Worm (Caenorhabditis elegans): Measurements from ENCODE around the gene F40D4.17.

F40D4.17 gene

ce11 chrV:17157154-17157553 lies 1.9 kb upstream of the F40D4.17 start, which contains the start of gene F40D4.13:
Gene F40D4.13, minus strand, starts transcription at chrV:17157254.
- TF ChIP-seq gmeb-1 (tag; optimal IDR thresholded peaks at IDR 0.05) (no peak), ZK546.5 (tag; optimal IDR thresholded peaks at IDR 0.05) (no peak), elt-1 (tag; optimal IDR thresholded peaks at IDR 0.05) (no peak), ztf-1 (GFP tag; conservative IDR thresholded peaks at IDR 0.05) (no peak), mdl-1 (tag; optimal IDR thresholded peaks at IDR 0.05) (no peak), alr-1 (tag; optimal IDR thresholded peaks at IDR 0.05) (no peak), nhr-12 (tag; optimal IDR thresholded peaks at IDR 0.05) (no peak), aly-2 (tag; optimal IDR thresholded peaks at IDR 0.05) (no peak), unc-62 (GFP tag; optimal IDR thresholded peaks at IDR 0.05) (no peak), nhr-77 (tag; optimal IDR thresholded peaks at IDR 0.05) (no peak), sma-9 (GFP tag; optimal IDR thresholded peaks at IDR 0.05) (no peak), sma-9 (tag; optimal IDR thresholded peaks at IDR 0.05) (no peak), nhr-23 (tag; optimal IDR thresholded peaks at IDR 0.05) (no peak)

ce11 chrV:17154944-17155343 lies 290 bp downstream of the F40D4.17 start:
- TF ChIP-seq lin-11 (tag; optimal IDR thresholded peaks at IDR 0.05): no peak
- TF ChIP-seq ZK546.5 (tag; optimal IDR thresholded peaks at IDR 0.05): no peak
- no peak for TF ChIP-seq elt-3 (tag; optimal IDR thresholded peaks at IDR 0.05)
- no peak for TF ChIP-seq blmp-1 (tag; optimal IDR thresholded peaks at IDR 0.05; ENCODE audit: insufficient read depth)
- TF ChIP-seq sem-4 (tag; optimal IDR thresholded peaks at IDR 0.05): no peak
- no peak for TF ChIP-seq elt-1 (tag; optimal IDR thresholded peaks at IDR 0.05)
- no peak for TF ChIP-seq lin-39 (tag; optimal IDR thresholded peaks at IDR 0.05)
- no peak for TF ChIP-seq ztf-4 (tag; optimal IDR thresholded peaks at IDR 0.05)
- TF ChIP-seq lsy-2 (tag; optimal IDR thresholded peaks at IDR 0.05): no peak
- no peak for TF ChIP-seq nhr-21 (tag; optimal IDR thresholded peaks at IDR 0.05)
- no peak for TF ChIP-seq snpc-4 (tag; optimal IDR thresholded peaks at IDR 0.05)
- no peak for TF ChIP-seq sma-3 (GFP tag; optimal IDR thresholded peaks at IDR 0.05)
- TF ChIP-seq F13H6.1 (tag; optimal IDR thresholded peaks at IDR 0.05): no peak
- TF ChIP-seq alr-1 (tag; optimal IDR thresholded peaks at IDR 0.05): no peak
- TF ChIP-seq ceh-82 (tag; optimal IDR thresholded peaks at IDR 0.05): no peak

ce11 chrV:17151292-17151691 lies 3.9 kb downstream of the F40D4.17 start:
- no peak for TF ChIP-seq peb-1 (tag; optimal IDR thresholded peaks at IDR 0.05)
- no peak for TF ChIP-seq nhr-77 (tag; optimal IDR thresholded peaks at IDR 0.05)

- TF ChIP-seq ceh-16 (tag; optimal IDR thresholded peaks at IDR 0.05): no peak
- no peak for TF ChIP-seq mab-5 (tag; optimal IDR thresholded peaks at IDR 0.05)
- no peak for TF ChIP-seq nhr-12 (tag; optimal IDR thresholded peaks at IDR 0.05)
- no peak for TF ChIP-seq mdl-1 (tag; optimal IDR thresholded peaks at IDR 0.05)
- no peak for TF ChIP-seq ZK546.5 (tag; optimal IDR thresholded peaks at IDR 0.05)
- no peak for TF ChIP-seq blmp-1 (tag; optimal IDR thresholded peaks at IDR 0.05; ENCODE audit: insufficient read depth)
- no peak for TF ChIP-seq lin-39 (tag; optimal IDR thresholded peaks at IDR 0.05)
- no peak for TF ChIP-seq C34F6.9 (tag; optimal IDR thresholded peaks at IDR 0.05)
- TF ChIP-seq zag-1 (tag; optimal IDR thresholded peaks at IDR 0.05): no peak
- TF ChIP-seq nhr-129 (tag; optimal IDR thresholded peaks at IDR 0.05): no peak
- TF ChIP-seq ceh-82 (tag; optimal IDR thresholded peaks at IDR 0.05): no peak
Observed at ce11 chrV:17108310-17108709, 46.9 kb downstream of the F40D4.17 start, which contains the start of gene ZK218.11. Gene ZK218.11, minus strand, starts transcription at chrV:17108410.

- TF ChIP-seq mab-5 (tag; optimal IDR thresholded peaks at IDR 0.05) (no peak), nhr-77 (tag; optimal IDR thresholded peaks at IDR 0.05) (no peak), crh-2 (tag; optimal IDR thresholded peaks at IDR 0.05) (no peak), fos-1 (tag; optimal IDR thresholded peaks at IDR 0.05) (no peak), elt-3 (tag; optimal IDR thresholded peaks at IDR 0.05) (no peak), aly-2 (tag; optimal IDR thresholded peaks at IDR 0.05) (no peak), nhr-6 (tag; optimal IDR thresholded peaks at IDR 0.05) (no peak), elt-1 (tag; optimal IDR thresholded peaks at IDR 0.05) (no peak), nhr-23 (tag; optimal IDR thresholded peaks at IDR 0.05) (no peak), skn-1 (tag; optimal IDR thresholded peaks at IDR 0.05) (no peak), nhr-10 (tag; optimal IDR thresholded peaks at IDR 0.05) (no peak), sem-4 (tag; optimal IDR thresholded peaks at IDR 0.05) (no peak)
Observed at ce11 chrV:17105483-17105882, 49.8 kb downstream of the F40D4.17 start, which contains the start of gene ZK218.7. Gene ZK218.7, plus strand, starts transcription at chrV:17105783.
